In genomic region chrX:11521561-11522546, dm6 we compare ENCODE assay signal across 1 fruit fly cellular context.
TF ChIP-seq lines count a peak whose summit lies in the region.

No protein-coding gene starts in this region.

TF ChIP-seq in whole organism, embryonic, 481 proteins besides CTCF, POLR2A, EP300 and RAD21 (continued from another document and continues in another):
- no peak for TF ChIP-seq HLH4C (GFP tag; IDR thresholded peaks at IDR 0.05; lab: Robert Waterston, UW; ENCODE audit: partially characterized antibody)
- TF ChIP-seq fd3F (GFP tag; optimal IDR thresholded peaks at IDR 0.05; lab: Kevin White, UChicago): peak; percentile 55
- TF ChIP-seq CHES-1-like (GFP tag; optimal IDR thresholded peaks at IDR 0.05; lab: Kevin White, UChicago): peak; percentile 2
- peak; percentile 16 for TF ChIP-seq kay (GFP tag; optimal IDR thresholded peaks at IDR 0.05; lab: Kevin White, UChicago)
- peak; percentile 7 for TF ChIP-seq pho (GFP tag; optimal IDR thresholded peaks at IDR 0.05; lab: Kevin White, UChicago)
- TF ChIP-seq pros (GFP tag; optimal IDR thresholded peaks at IDR 0.05; lab: Kevin White, UChicago): no peak
- no peak for TF ChIP-seq crp (GFP tag; optimal IDR thresholded peaks at IDR 0.05; lab: Kevin White, UChicago)
- peak; percentile 74 for TF ChIP-seq phol (tag; optimal IDR thresholded peaks at IDR 0.05; lab: Kevin White, UChicago)
- peak; percentile 47 for TF ChIP-seq odd (GFP tag; optimal IDR thresholded peaks at IDR 0.05; lab: Kevin White, UChicago)
- peak; percentile 41; the same call in 1 of the 3 replicates for TF ChIP-seq CG11560 (tag; IDR thresholded peaks at IDR 0.05; lab: Robert Waterston, UW)
- TF ChIP-seq CG13624 (GFP tag; optimal IDR thresholded peaks at IDR 0.05; lab: Kevin White, UChicago): peak; percentile 40
- TF ChIP-seq Adf1 (GFP tag; IDR thresholded peaks at IDR 0.05; lab: Robert Waterston, UW): peak; percentile 21; the same call in 1 of the 2 replicates
- peak; percentile 7 for TF ChIP-seq CG5245 (GFP tag; optimal IDR thresholded peaks at IDR 0.05; lab: Kevin White, UChicago)
- peak; percentile 43 for TF ChIP-seq CG12659 (GFP tag; optimal IDR thresholded peaks at IDR 0.05; lab: Kevin White, UChicago)
- no peak for TF ChIP-seq gcm (GFP tag; optimal IDR thresholded peaks at IDR 0.05; lab: Kevin White, UChicago)
- no peak for TF ChIP-seq CG6765 (GFP tag; optimal IDR thresholded peaks at IDR 0.05; lab: Kevin White, UChicago)
- TF ChIP-seq hb (GFP tag; IDR thresholded peaks at IDR 0.05; lab: Robert Waterston, UW; ENCODE audit: partially characterized antibody): no peak
- no peak for TF ChIP-seq CG1024 (GFP tag; IDR thresholded peaks at IDR 0.05; lab: Robert Waterston, UW)
- no peak for TF ChIP-seq zf30C (GFP tag; optimal IDR thresholded peaks at IDR 0.05; lab: Kevin White, UChicago)
- no peak for TF ChIP-seq lbe (GFP tag; optimal IDR thresholded peaks at IDR 0.05; lab: Kevin White, UChicago)
- TF ChIP-seq CrebB (tag; optimal IDR thresholded peaks at IDR 0.05; lab: Kevin White, UChicago): peak; percentile 1
- TF ChIP-seq Antp (GFP tag; optimal IDR thresholded peaks at IDR 0.05; lab: Kevin White, UChicago): peak; percentile 8
- no peak for TF ChIP-seq cad (GFP tag; optimal IDR thresholded peaks at IDR 0.05; lab: Kevin White, UChicago)
- peak; percentile 39 for TF ChIP-seq CG10462 (GFP tag; optimal IDR thresholded peaks at IDR 0.05; lab: Kevin White, UChicago)
- TF ChIP-seq CG2199 (GFP tag; IDR thresholded peaks at IDR 0.05; lab: Robert Waterston, UW): no peak
- TF ChIP-seq CG14710 (tag; optimal IDR thresholded peaks at IDR 0.05; lab: Kevin White, UChicago): peak; percentile 55
- TF ChIP-seq Dll (GFP tag; IDR thresholded peaks at IDR 0.05; lab: Robert Waterston, UW; ENCODE audit: partially characterized antibody): no peak
- peak; percentile 54 for TF ChIP-seq CG10209 (GFP tag; optimal IDR thresholded peaks at IDR 0.05; lab: Kevin White, UChicago)
- TF ChIP-seq CG9215 (GFP tag; IDR thresholded peaks at IDR 0.05; lab: Robert Waterston, UW): peak; percentile 25; the same call in 1 of the 2 replicates
- TF ChIP-seq disco-r (GFP tag; optimal IDR thresholded peaks at IDR 0.05; lab: Kevin White, UChicago): peak; percentile 3
- no peak for TF ChIP-seq cato (GFP tag; optimal IDR thresholded peaks at IDR 0.05; lab: Kevin White, UChicago; ENCODE audit: borderline replicate concordance)
- peak; percentile 31 for TF ChIP-seq CG12071 (GFP tag; optimal IDR thresholded peaks at IDR 0.05; lab: Kevin White, UChicago)
- no peak for TF ChIP-seq btn (GFP tag; optimal IDR thresholded peaks at IDR 0.05; lab: Kevin White, UChicago)
- peak; percentile 37; the same call in 1 of the 2 replicates for TF ChIP-seq ara (GFP tag; IDR thresholded peaks at IDR 0.05; lab: Robert Waterston, UW)
- TF ChIP-seq CG8478 (optimal IDR thresholded peaks at IDR 0.05; lab: Kevin White, UChicago): no peak
- TF ChIP-seq gcm2 (GFP tag; optimal IDR thresholded peaks at IDR 0.05; lab: Kevin White, UChicago): no peak
- TF ChIP-seq PHDP (tag; optimal IDR thresholded peaks at IDR 0.05; lab: Kevin White, UChicago): peak; percentile 73
- TF ChIP-seq Optix (GFP tag; IDR thresholded peaks at IDR 0.05; lab: Robert Waterston, UW): no peak
- peak; percentile 20 for TF ChIP-seq Lhr (GFP tag; optimal IDR thresholded peaks at IDR 0.05; lab: Kevin White, UChicago)
- peak; percentile 65 for TF ChIP-seq E2f1 (GFP tag; IDR thresholded peaks at IDR 0.05; lab: Robert Waterston, UW)
- TF ChIP-seq trem (tag; optimal IDR thresholded peaks at IDR 0.05; lab: Kevin White, UChicago): peak; percentile 46
- TF ChIP-seq CG2875 (GFP tag; optimal IDR thresholded peaks at IDR 0.05; lab: Kevin White, UChicago): peak; percentile 41
- TF ChIP-seq tna (GFP tag; IDR thresholded peaks at IDR 0.05; lab: Robert Waterston, UW; ENCODE audit: partially characterized antibody): no peak
- no peak for TF ChIP-seq CG11085 (GFP tag; IDR thresholded peaks at IDR 0.05; lab: Robert Waterston, UW)
- TF ChIP-seq Gug (GFP tag; IDR thresholded peaks at IDR 0.05; lab: Robert Waterston, UW): no peak
- no peak for TF ChIP-seq CG1647 (GFP tag; optimal IDR thresholded peaks at IDR 0.05; lab: Kevin White, UChicago)
- TF ChIP-seq CG9797 (GFP tag; optimal IDR thresholded peaks at IDR 0.05; lab: Kevin White, UChicago): no peak
- peak; percentile 39 for TF ChIP-seq CG15601 (tag; optimal IDR thresholded peaks at IDR 0.05; lab: Kevin White, UChicago)
- TF ChIP-seq CG3726 (GFP tag; IDR thresholded peaks at IDR 0.05; lab: Robert Waterston, UW): no peak
- TF ChIP-seq ash1 (GFP tag; optimal IDR thresholded peaks at IDR 0.05; lab: Kevin White, UChicago): no peak
- no peak for TF ChIP-seq CG17612 (GFP tag; IDR thresholded peaks at IDR 0.05; lab: Robert Waterston, UW)
- TF ChIP-seq Ada2b (GFP tag; IDR thresholded peaks at IDR 0.05; lab: Robert Waterston, UW): peak; percentile 71
- no peak for TF ChIP-seq dati (GFP tag; IDR thresholded peaks at IDR 0.05; lab: Robert Waterston, UW)
- TF ChIP-seq CG11504 (tag; optimal IDR thresholded peaks at IDR 0.05; lab: Kevin White, UChicago): peak; percentile 83
- no peak for TF ChIP-seq tup (GFP tag; optimal IDR thresholded peaks at IDR 0.05; lab: Kevin White, UChicago)
- peak; percentile 99 for TF ChIP-seq D19A (tag; optimal IDR thresholded peaks at IDR 0.05; lab: Kevin White, UChicago)
- TF ChIP-seq CG3065 (GFP tag; optimal IDR thresholded peaks at IDR 0.05; lab: Kevin White, UChicago): no peak
- TF ChIP-seq HmgZ (tag; optimal IDR thresholded peaks at IDR 0.05; lab: Kevin White, UChicago): peak; percentile 14
- peak; percentile 77 for TF ChIP-seq Xrp1 (GFP tag; IDR thresholded peaks at IDR 0.05; lab: Robert Waterston, UW)
- TF ChIP-seq sc (optimal IDR thresholded peaks at IDR 0.05; lab: Kevin White, UChicago): no peak
- TF ChIP-seq sc (GFP tag; optimal IDR thresholded peaks at IDR 0.05; lab: Kevin White, UChicago): no peak
- peak; percentile 21 for TF ChIP-seq CG18764 (GFP tag; optimal IDR thresholded peaks at IDR 0.05; lab: Kevin White, UChicago)
- peak; percentile 66 for TF ChIP-seq CG32767 (GFP tag; IDR thresholded peaks at IDR 0.05; lab: Robert Waterston, UW)
- TF ChIP-seq lmd (GFP tag; IDR thresholded peaks at IDR 0.05; lab: Robert Waterston, UW): peak; percentile 56
- TF ChIP-seq her (GFP tag; optimal IDR thresholded peaks at IDR 0.05; lab: Kevin White, UChicago): no peak
- peak; percentile 18 for TF ChIP-seq sd (tag; optimal IDR thresholded peaks at IDR 0.05; lab: Kevin White, UChicago)
- TF ChIP-seq vnd (GFP tag; IDR thresholded peaks at IDR 0.05; lab: Robert Waterston, UW; ENCODE audit: partially characterized antibody): no peak
- TF ChIP-seq bcd (GFP tag; optimal IDR thresholded peaks at IDR 0.05; lab: Kevin White, UChicago): peak; percentile 33
- TF ChIP-seq pita (GFP tag; optimal IDR thresholded peaks at IDR 0.05; lab: Kevin White, UChicago): no peak
- TF ChIP-seq kni (GFP tag; optimal IDR thresholded peaks at IDR 0.05; lab: Kevin White, UChicago): peak; percentile 14
- TF ChIP-seq B-H1 (GFP tag; IDR thresholded peaks at IDR 0.05; lab: Robert Waterston, UW): peak; percentile 49
- 0 out of 3 replicates have a peak, but pooled peaks have one; percentile 41 for TF ChIP-seq gce (GFP tag; IDR thresholded peaks at IDR 0.05; lab: Robert Waterston, UW)
- TF ChIP-seq CG10321 (GFP tag; IDR thresholded peaks at IDR 0.05; lab: Robert Waterston, UW): no peak
- TF ChIP-seq CG4820 (GFP tag; optimal IDR thresholded peaks at IDR 0.05; lab: Kevin White, UChicago): peak; percentile 56
- no peak for TF ChIP-seq CG34376 (GFP tag; optimal IDR thresholded peaks at IDR 0.05; lab: Kevin White, UChicago)
- peak in 1 of 2 experiments; percentile 80 for TF ChIP-seq Hr51 (GFP tag; optimal IDR thresholded peaks at IDR 0.05; lab: Kevin White, UChicago)
- TF ChIP-seq CG16863 (GFP tag; optimal IDR thresholded peaks at IDR 0.05; lab: Kevin White, UChicago): no peak
- TF ChIP-seq nom (GFP tag; optimal IDR thresholded peaks at IDR 0.05; lab: Kevin White, UChicago): peak; percentile 26
- no peak for TF ChIP-seq fd102C (GFP tag; optimal IDR thresholded peaks at IDR 0.05; lab: Kevin White, UChicago)
- no peak for TF ChIP-seq CG12236 (GFP tag; optimal IDR thresholded peaks at IDR 0.05; lab: Kevin White, UChicago)
- no peak for TF ChIP-seq CG30020 (tag; optimal IDR thresholded peaks at IDR 0.05; lab: Kevin White, UChicago)
- no peak for TF ChIP-seq Ets97D (GFP tag; optimal IDR thresholded peaks at IDR 0.05; lab: Kevin White, UChicago)
- no peak for TF ChIP-seq Usf (GFP tag; optimal IDR thresholded peaks at IDR 0.05; lab: Kevin White, UChicago)
- peak; percentile 43 for TF ChIP-seq CG4424 (GFP tag; optimal IDR thresholded peaks at IDR 0.05; lab: Kevin White, UChicago)
- no peak for TF ChIP-seq ac (GFP tag; optimal IDR thresholded peaks at IDR 0.05; lab: Kevin White, UChicago)
- TF ChIP-seq h (optimal IDR thresholded peaks at IDR 0.05; lab: Kevin White, UChicago): no peak
- no peak for TF ChIP-seq CG10565 (GFP tag; optimal IDR thresholded peaks at IDR 0.05; lab: Kevin White, UChicago)
- no peak for TF ChIP-seq zen2 (GFP tag; IDR thresholded peaks at IDR 0.05; lab: Robert Waterston, UW; ENCODE audit: partially characterized antibody)
- peak; percentile 67 for TF ChIP-seq esg (GFP tag; conservative IDR thresholded peaks at IDR 0.05; lab: Robert Waterston, UW)
- TF ChIP-seq Doc3 (GFP tag; IDR thresholded peaks at IDR 0.05; lab: Robert Waterston, UW; ENCODE audit: partially characterized antibody): no peak
- peak; percentile 6 for TF ChIP-seq CG13775 (GFP tag; optimal IDR thresholded peaks at IDR 0.05; lab: Kevin White, UChicago)
- peak; percentile 31; the same call in 1 of the 3 replicates for TF ChIP-seq Dbx (GFP tag; IDR thresholded peaks at IDR 0.05; lab: Robert Waterston, UW)
- no peak for TF ChIP-seq Ets65A (GFP tag; lab: Kevin White, UChicago)
- TF ChIP-seq CG17912 (GFP tag; optimal IDR thresholded peaks at IDR 0.05; lab: Kevin White, UChicago): no peak
- TF ChIP-seq sim (GFP tag; IDR thresholded peaks at IDR 0.05; lab: Robert Waterston, UW): 0 out of 2 replicates have a peak, but pooled peaks have one; percentile 39
- TF ChIP-seq CG7839 (tag; optimal IDR thresholded peaks at IDR 0.05; lab: Kevin White, UChicago): peak; percentile 68
- no peak for TF ChIP-seq Scr (GFP tag; IDR thresholded peaks at IDR 0.05; lab: Robert Waterston, UW; ENCODE audit: partially characterized antibody)
- peak; percentile 24 for TF ChIP-seq BtbVII (GFP tag; optimal IDR thresholded peaks at IDR 0.05; lab: Kevin White, UChicago)
- TF ChIP-seq CG10366 (GFP tag; IDR thresholded peaks at IDR 0.05; lab: Robert Waterston, UW): peak; percentile 66
- TF ChIP-seq Drgx (GFP tag; IDR thresholded peaks at IDR 0.05; lab: Robert Waterston, UW): peak; percentile 19; the same call in 1 of the 2 replicates
- TF ChIP-seq prd (optimal IDR thresholded peaks at IDR 0.05; lab: Kevin White, UChicago): no peak
- TF ChIP-seq prd (GFP tag; IDR thresholded peaks at IDR 0.05; lab: Robert Waterston, UW): peak; percentile 49; the same call in 1 of the 3 replicates
- TF ChIP-seq hkb (optimal IDR thresholded peaks at IDR 0.05; lab: Kevin White, UChicago): no peak
- TF ChIP-seq hkb (GFP tag; IDR thresholded peaks at IDR 0.05; lab: Robert Waterston, UW): peak; percentile 72
- TF ChIP-seq fru (optimal IDR thresholded peaks at IDR 0.05; lab: Kevin White, UChicago): no peak
- TF ChIP-seq Nf-YA (GFP tag; IDR thresholded peaks at IDR 0.05; lab: Robert Waterston, UW): no peak
- TF ChIP-seq CG11723 (GFP tag; optimal IDR thresholded peaks at IDR 0.05; lab: Kevin White, UChicago): peak; percentile 1
- peak; percentile 24 for TF ChIP-seq kah (GFP tag; optimal IDR thresholded peaks at IDR 0.05; lab: Kevin White, UChicago)
- TF ChIP-seq MESR4 (GFP tag; optimal IDR thresholded peaks at IDR 0.05; lab: Kevin White, UChicago): no peak
- peak; percentile 50 for TF ChIP-seq Xbp1 (GFP tag; optimal IDR thresholded peaks at IDR 0.05; lab: Kevin White, UChicago)
- peak; percentile 71 for TF ChIP-seq Meics (GFP tag; optimal IDR thresholded peaks at IDR 0.05; lab: Kevin White, UChicago)
- TF ChIP-seq exex (tag; optimal IDR thresholded peaks at IDR 0.05; lab: Kevin White, UChicago): peak; percentile 48
- TF ChIP-seq CG14441 (GFP tag; IDR thresholded peaks at IDR 0.05; lab: Robert Waterston, UW): peak; percentile 43
- no peak for TF ChIP-seq Trl (optimal IDR thresholded peaks at IDR 0.05; lab: Kevin White, UChicago)
- peak; percentile 9 for TF ChIP-seq Trl (GFP tag; optimal IDR thresholded peaks at IDR 0.05; lab: Kevin White, UChicago)
- TF ChIP-seq fd64A (GFP tag; optimal IDR thresholded peaks at IDR 0.05; lab: Kevin White, UChicago): no peak
- 0 out of 2 replicates have a peak, but pooled peaks have one; percentile 29 for TF ChIP-seq danr (GFP tag; IDR thresholded peaks at IDR 0.05; lab: Robert Waterston, UW)
- peak; percentile 8; the same call in 1 of the 2 replicates for TF ChIP-seq CG4360 (GFP tag; IDR thresholded peaks at IDR 0.05; lab: Robert Waterston, UW)
- TF ChIP-seq CG16779 (GFP tag; IDR thresholded peaks at IDR 0.05; lab: Robert Waterston, UW): no peak
- peak; percentile 28 for TF ChIP-seq MTF-1 (GFP tag; optimal IDR thresholded peaks at IDR 0.05; lab: Kevin White, UChicago; ENCODE audit: borderline replicate concordance)
- peak; percentile 25 for TF ChIP-seq Camta (GFP tag; optimal IDR thresholded peaks at IDR 0.05; lab: Kevin White, UChicago)
- peak; percentile 25; the same call in 1 of the 2 replicates for TF ChIP-seq wor (GFP tag; IDR thresholded peaks at IDR 0.05; lab: Robert Waterston, UW)
- TF ChIP-seq pb (GFP tag; optimal IDR thresholded peaks at IDR 0.05; lab: Kevin White, UChicago): no peak
- no peak for TF ChIP-seq unc-4 (GFP tag; IDR thresholded peaks at IDR 0.05; lab: Robert Waterston, UW; ENCODE audit: partially characterized antibody)
- no peak for TF ChIP-seq NC2β (GFP tag; optimal IDR thresholded peaks at IDR 0.05; lab: Kevin White, UChicago)
- peak; percentile 62 for TF ChIP-seq CG17385 (GFP tag; optimal IDR thresholded peaks at IDR 0.05; lab: Kevin White, UChicago)
- TF ChIP-seq Hmr (GFP tag; optimal IDR thresholded peaks at IDR 0.05; lab: Kevin White, UChicago): peak; percentile 49
- no peak for TF ChIP-seq cas (GFP tag; IDR thresholded peaks at IDR 0.05; lab: Robert Waterston, UW)
- TF ChIP-seq Dref (GFP tag; IDR thresholded peaks at IDR 0.05; lab: Robert Waterston, UW): no peak
- TF ChIP-seq ken (GFP tag; IDR thresholded peaks at IDR 0.05; lab: Robert Waterston, UW): no peak
- TF ChIP-seq en (GFP tag; optimal IDR thresholded peaks at IDR 0.05; lab: Kevin White, UChicago): no peak
- peak; percentile 44 for TF ChIP-seq nerfin-1 (tag; optimal IDR thresholded peaks at IDR 0.05; lab: Kevin White, UChicago)
- peak; percentile 56 for TF ChIP-seq ind (GFP tag; optimal IDR thresholded peaks at IDR 0.05; lab: Kevin White, UChicago)
